Worm (Caenorhabditis elegans) whole organism, young adult: Measurements from ENCODE around the gene Y39B6A.30.
A peak's percentile ranks its signal among the peaks of the same experiment; 100 is the strongest.

Source experiments
- B0019.2 ChIP-seq: fragments of 200-800 bp; sonication (Bioruptor generic); conservative IDR thresholded peaks from 2 replicates; pipeline ENCODE4 v1.3.6; 2022; ENCODE audit warnings: missing genetic modification reagents, missing genetic modification characterization, missing compliant biosample characterization
- C06A6.2 ChIP-seq: fragments of 200-800 bp; sonication (Bioruptor generic); conservative IDR thresholded peaks from 2 replicates; pipeline ENCODE4 v1.3.6; 2022; ENCODE audit warnings: missing genetic modification characterization, missing compliant biosample characterization
- C17E4.6 ChIP-seq: fragments of 200-800 bp; sonication (Bioruptor generic); IDR thresholded peaks from 2 replicates; pipeline ENCODE4 v1.3.6; 2022; ENCODE audit warnings: missing genetic modification reagents, missing genetic modification characterization, missing compliant biosample characterization
- F10E7.11 ChIP-seq: sonication (generic microtip); optimal IDR thresholded peaks from 2 replicates; lab custom pipeline; 2017; ENCODE audit warnings: mild to moderate bottlenecking, missing genetic modification characterization, moderate library complexity, missing compliant biosample characterization
- F39B2.1 ChIP-seq: fragments of 200-800 bp; sonication (Bioruptor generic); IDR thresholded peaks from 2 replicates; pipeline ENCODE4 v1.3.6; 2022; ENCODE audit warnings: missing genetic modification reagents, missing genetic modification characterization, missing compliant biosample characterization
- F49E8.2 ChIP-seq: sonication (generic microtip); optimal IDR thresholded peaks from 3 replicates; lab custom pipeline; 2017; ENCODE audit warnings: missing genetic modification characterization, mild to moderate bottlenecking, missing compliant biosample characterization, antibody characterized with exemption, moderate library complexity; ENCODE audit not compliant: insufficient read depth
- F52B5.7 ChIP-seq: sonication (generic microtip); optimal IDR thresholded peaks from 2 replicates; lab custom pipeline; 2016; ENCODE audit warnings: mild to moderate bottlenecking, missing genetic modification characterization, missing compliant biosample characterization
- Y53G8AR.9 ChIP-seq: fragments of 200-800 bp; sonication (Bioruptor generic); conservative IDR thresholded peaks from 2 replicates; pipeline ENCODE4 v1.3.6; 2022; ENCODE audit warnings: missing genetic modification reagents, missing genetic modification characterization, missing compliant biosample characterization
- Y95B8A.8 ChIP-seq: fragments of 200-800 bp; sonication (Bioruptor generic); IDR thresholded peaks from 2 replicates; pipeline ENCODE4 v1.3.6; 2022; ENCODE audit warnings: missing genetic modification reagents, missing genetic modification characterization, missing compliant biosample characterization
- ama-1 ChIP-seq, 3 experiments: fragments of 150-350 bp in 1 of 3; sonication (generic microtip) in 2 of 3; optimal IDR thresholded peaks; 2 replicates each; lab custom pipeline; 2014 to 2018; ENCODE audit warnings: missing biosample characterization in 2 of 3, missing genetic modification characterization in 2 of 3, missing genetic modification reagents in 2 of 3
- bed-2 ChIP-seq: fragments of 200-800 bp; sonication (Bioruptor generic); IDR thresholded peaks from 2 replicates; pipeline ENCODE4 v1.3.6; 2022; ENCODE audit warnings: missing genetic modification reagents, missing genetic modification characterization, missing compliant biosample characterization
- cebp-2 ChIP-seq: fragments of 200-800 bp; sonication (Bioruptor generic); IDR thresholded peaks from 2 replicates; pipeline ENCODE4 v1.3.6; 2022; ENCODE audit warnings: missing genetic modification characterization, missing compliant biosample characterization
- ceh-27 ChIP-seq: fragments of 200-800 bp; sonication (Bioruptor generic); optimal IDR thresholded peaks from 2 replicates; lab custom pipeline; 2018; ENCODE audit warnings: mild to moderate bottlenecking, missing genetic modification characterization, moderate library complexity, missing compliant biosample characterization
- ceh-91 ChIP-seq: fragments of 200-800 bp; sonication (Bioruptor generic); IDR thresholded peaks from 2 replicates; pipeline ENCODE4 v1.3.6; 2022; ENCODE audit warnings: missing genetic modification reagents, missing genetic modification characterization, missing compliant biosample characterization
- efl-1 ChIP-seq: fragments of 150-350 bp; optimal IDR thresholded peaks from 2 replicates; lab custom pipeline; 2014; ENCODE audit warnings: missing biosample characterization, missing genetic modification reagents, missing genetic modification characterization
- egrh-3 ChIP-seq: fragments of 200-800 bp; sonication (Bioruptor generic); IDR thresholded peaks from 2 replicates; pipeline ENCODE4 v1.3.6; 2022; ENCODE audit warnings: missing genetic modification reagents, missing genetic modification characterization, missing compliant biosample characterization
- fkh-3 ChIP-seq: sonication (generic microtip); optimal IDR thresholded peaks from 2 replicates; lab custom pipeline; 2016; ENCODE audit warnings: mild to moderate bottlenecking, missing genetic modification characterization, missing compliant biosample characterization
- hrde-1 ChIP-seq: sonication (generic microtip); optimal IDR thresholded peaks from 2 replicates; lab custom pipeline; 2016; ENCODE audit warnings: missing genetic modification characterization, mild to moderate bottlenecking, missing compliant biosample characterization, moderate library complexity, missing genotype, missing genetic modification reagents, borderline replicate concordance
- lin-35 ChIP-seq, 3 experiments: fragments of 150-350 bp in 2 of 3; sonication (generic microtip) in 1 of 3; optimal IDR thresholded peaks; 2 replicates each; lab custom pipeline; 2014 to 2018; ENCODE audit warnings: missing biosample characterization in 3 of 3, missing genetic modification characterization in 3 of 3, missing genetic modification reagents in 3 of 3
- lin-40 ChIP-seq: sonication (generic microtip); optimal IDR thresholded peaks from 2 replicates; lab custom pipeline; 2016; ENCODE audit warnings: missing genetic modification characterization, mild to moderate bottlenecking, missing compliant biosample characterization, missing genotype, missing genetic modification reagents
- lsy-27 ChIP-seq: sonication (generic microtip); optimal IDR thresholded peaks from 2 replicates; lab custom pipeline; 2017; ENCODE audit warnings: missing genetic modification characterization, mild to moderate bottlenecking, missing compliant biosample characterization, antibody characterized with exemption, missing genotype, borderline replicate concordance; ENCODE audit not compliant: insufficient read depth
- mcd-1 ChIP-seq: fragments of 200-800 bp; sonication (Bioruptor generic); IDR thresholded peaks from 2 replicates; pipeline ENCODE4 v1.3.6; 2022; ENCODE audit warnings: missing genetic modification reagents, missing genetic modification characterization, missing compliant biosample characterization
- mel-28 ChIP-seq: sonication (generic microtip); optimal IDR thresholded peaks from 2 replicates; lab custom pipeline; 2016; ENCODE audit warnings: borderline replicate concordance, mild to moderate bottlenecking, missing genetic modification characterization, missing compliant biosample characterization
- nfya-1 ChIP-seq: sonication (generic microtip); optimal IDR thresholded peaks from 2 replicates; lab custom pipeline; 2017; ENCODE audit warnings: antibody characterized with exemption, missing compliant biosample characterization, missing genetic modification characterization, borderline replicate concordance; ENCODE audit not compliant: insufficient read depth
- nfya-2 ChIP-seq: fragments of 200-800 bp; sonication (Bioruptor generic); IDR thresholded peaks from 2 replicates; pipeline ENCODE4 v1.3.6; 2022; ENCODE audit warnings: missing genetic modification reagents, missing genetic modification characterization, missing compliant biosample characterization
- pbrm-1 ChIP-seq: fragments of 200-800 bp; sonication (Bioruptor generic); IDR thresholded peaks from 2 replicates; pipeline ENCODE4 v1.3.6; 2022; ENCODE audit warnings: missing genetic modification reagents, missing genetic modification characterization, missing compliant biosample characterization
- snpc-4 ChIP-seq, 5 experiments: fragments of 150-350 bp in 1 of 5; sonication (generic microtip) in 4 of 5; optimal IDR thresholded peaks; 2 replicates each; lab custom pipeline; 2014 to 2018; ENCODE audit warnings: missing genetic modification characterization in 5 of 5, missing biosample characterization in 3 of 5, antibody characterized with exemption in 2 of 5, mild to moderate bottlenecking in 2 of 5, missing compliant biosample characterization in 2 of 5, missing genotype in 2 of 5, moderate library complexity in 2 of 5, missing genetic modification reagents in 1 of 5
- tbp1 ChIP-seq: fragments of 200-800 bp; sonication (Bioruptor generic); optimal IDR thresholded peaks from 2 replicates; lab custom pipeline; 2018; ENCODE audit warnings: mild to moderate bottlenecking, missing genetic modification characterization, missing compliant biosample characterization
- tlf-1 ChIP-seq: fragments of 200-800 bp; sonication (Bioruptor generic); optimal IDR thresholded peaks from 2 replicates; lab custom pipeline; 2018; ENCODE audit warnings: mild to moderate bottlenecking, missing genetic modification characterization, missing compliant biosample characterization
- unc-130 ChIP-seq: sonication (generic microtip); optimal IDR thresholded peaks from 2 replicates; lab custom pipeline; 2016; ENCODE audit warnings: missing genetic modification reagents, missing genetic modification characterization, missing compliant biosample characterization
- zfh-2 ChIP-seq: fragments of 200-800 bp; sonication (Bioruptor generic); conservative IDR thresholded peaks from 2 replicates; pipeline ENCODE4 v1.3.6; 2022; ENCODE audit warnings: missing genetic modification reagents, missing genetic modification characterization, missing compliant biosample characterization
- zim-3 ChIP-seq: sonication (generic microtip); optimal IDR thresholded peaks from 2 replicates; lab custom pipeline; 2017; ENCODE audit warnings: mild to moderate bottlenecking, missing genetic modification characterization, moderate library complexity, missing compliant biosample characterization
- ztf-25 ChIP-seq: fragments of 200-800 bp; sonication (Bioruptor generic); IDR thresholded peaks from 2 replicates; pipeline ENCODE4 v1.3.6; 2022; ENCODE audit warnings: missing genetic modification reagents, missing genetic modification characterization, missing compliant biosample characterization
- ztf-28 ChIP-seq: fragments of 200-800 bp; sonication (Bioruptor generic); IDR thresholded peaks from 2 replicates; pipeline ENCODE4 v1.3.6; 2022; ENCODE audit warnings: missing genetic modification reagents, missing genetic modification characterization, missing compliant biosample characterization
- ztf-3 ChIP-seq: fragments of 200-800 bp; sonication (Bioruptor generic); optimal IDR thresholded peaks from 2 replicates; lab custom pipeline; 2018; ENCODE audit warnings: mild to moderate bottlenecking, missing genetic modification characterization, missing compliant biosample characterization
- ztf-6 ChIP-seq: fragments of 200-800 bp; sonication (Bioruptor generic); IDR thresholded peaks from 2 replicates; pipeline ENCODE4 v1.3.6; 2022; ENCODE audit warnings: missing genetic modification reagents, missing genetic modification characterization, missing compliant biosample characterization

Y39B6A.30 gene

DNA sequence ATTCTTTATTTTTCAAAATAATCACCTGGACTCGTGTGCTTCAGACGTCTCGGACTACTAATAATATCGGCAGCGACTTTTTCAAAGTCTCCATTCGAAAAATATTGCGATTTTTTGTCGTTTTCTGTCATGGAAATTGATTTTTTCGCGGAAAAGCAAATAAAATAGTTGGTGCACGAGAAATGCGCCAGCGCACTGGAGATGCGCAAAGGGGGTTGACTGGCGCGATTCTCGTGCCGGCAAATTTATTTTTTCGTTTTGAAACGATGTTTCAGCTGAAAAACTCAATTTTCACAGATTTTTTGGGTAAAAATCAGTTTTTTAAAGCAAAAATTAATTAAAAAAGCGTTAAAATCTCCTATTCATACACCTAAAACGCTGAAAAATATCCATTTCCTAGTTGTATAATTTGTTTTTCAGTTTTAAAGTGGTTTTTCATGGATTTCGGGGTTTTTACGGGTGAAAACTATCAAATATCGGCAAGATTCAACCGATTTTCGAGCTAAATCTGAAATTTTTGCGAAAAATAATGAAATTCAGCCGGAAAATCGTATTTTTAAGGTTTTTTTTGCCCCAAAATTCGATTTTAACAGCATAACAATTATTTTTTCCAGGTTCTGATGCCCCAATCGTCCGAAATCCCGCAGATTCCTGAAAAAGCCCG lies 24.0 kb upstream of the Y39B6A.30 start, which contains the start of the genes reps-1 and Y39B6A.37 (continued):
- TF ChIP-seq F49E8.2 (no peak), F10E7.11 (tag; lab: Kevin White, UChicago) (no peak), lsy-27 (tag; lab: Kevin White, UChicago) (no peak), tlf-1 (GFP tag; lab: Kevin White, UChicago) (peak; percentile 32), Y53G8AR.9 (peak; percentile 94), mcd-1 (peak; percentile 85), ztf-25 (GFP tag; lab: Robert Waterston, UW) (no peak), unc-130 (GFP tag; lab: Kevin White, UChicago) (no peak), ztf-28 (GFP tag; lab: Robert Waterston, UW) (no peak), snpc-4 (GFP tag; optimal IDR thresholded peaks at IDR 0.05; lab: Kevin White, UChicago) (no peak), snpc-4 (tag; optimal IDR thresholded peaks at IDR 0.05; lab: Kevin White, UChicago) (peak in 3 of 4 experiments; percentile 36 to 66 (median 54)), F39B2.1 (GFP tag; lab: Robert Waterston, UW) (no peak), ama-1 (optimal IDR thresholded peaks at IDR 0.05; lab: Kevin White, UChicago) (no peak), ama-1 (GFP tag; optimal IDR thresholded peaks at IDR 0.05; lab: Kevin White, UChicago) (no peak), nfya-1 (tag; lab: Kevin White, UChicago) (no peak), mel-28 (tag; lab: Kevin White, UChicago) (no peak), efl-1 (GFP tag; lab: Kevin White, UChicago) (peak; percentile 1), F52B5.7 (tag; lab: Kevin White, UChicago) (no peak), fkh-3 (tag; lab: Kevin White, UChicago) (no peak), pbrm-1 (peak; percentile 85), hrde-1 (tag; lab: Kevin White, UChicago) (no peak), zim-3 (tag; lab: Kevin White, UChicago) (no peak), C06A6.2 (GFP tag; lab: Robert Waterston, UW) (peak; percentile 72), C17E4.6 (GFP tag; lab: Robert Waterston, UW) (no peak), lin-40 (tag; lab: Kevin White, UChicago) (peak; percentile 82), nfya-2 (GFP tag; lab: Robert Waterston, UW) (no peak), cebp-2 (GFP tag; lab: Robert Waterston, UW) (no peak), ztf-6 (GFP tag; lab: Robert Waterston, UW) (no peak), B0019.2 (GFP tag; lab: Robert Waterston, UW) (no peak; the same call in 1 of the 2 replicates), tbp1 (GFP tag; lab: Kevin White, UChicago) (peak; percentile 45), Y95B8A.8 (GFP tag; lab: Robert Waterston, UW) (peak; percentile 59; the same call in 1 of the 2 replicates), bed-2 (GFP tag; lab: Robert Waterston, UW) (no peak), ceh-27 (GFP tag; lab: Kevin White, UChicago) (peak; percentile 25), ztf-3 (GFP tag; lab: Kevin White, UChicago) (no peak), lin-35 (GFP tag; optimal IDR thresholded peaks at IDR 0.05; lab: Kevin White, UChicago) (peak in 1 of 3 experiments; percentile 77)

DNA sequence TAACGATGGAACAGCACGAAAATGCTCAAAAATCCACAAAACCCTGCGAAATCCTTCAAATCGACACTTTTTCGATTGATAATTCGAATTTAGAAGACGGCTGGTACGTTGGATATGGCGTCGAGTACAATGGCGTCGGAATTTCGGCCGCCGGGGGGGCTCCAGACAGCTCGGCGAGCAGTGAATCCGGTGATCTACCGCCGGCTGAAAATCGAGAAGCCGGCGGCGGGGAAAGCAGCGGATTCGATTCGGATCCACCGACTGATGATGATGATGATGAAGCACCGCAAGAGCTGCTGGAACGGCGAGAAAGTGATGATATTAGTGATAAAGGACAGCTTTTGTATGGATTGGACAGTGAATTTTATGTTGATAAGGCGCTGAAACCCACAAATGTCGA lies 23.4 kb upstream of the Y39B6A.30 start:
- TF ChIP-seq egrh-3 (GFP tag; lab: Robert Waterston, UW) (peak; percentile 70; the same call in 1 of the 2 replicates), ceh-91 (GFP tag; lab: Robert Waterston, UW) (no peak), zfh-2 (peak; percentile 74)
